Fruit fly (Drosophila melanogaster): ENCODE data around the gene S1P.

Gene S1P

DNA sequence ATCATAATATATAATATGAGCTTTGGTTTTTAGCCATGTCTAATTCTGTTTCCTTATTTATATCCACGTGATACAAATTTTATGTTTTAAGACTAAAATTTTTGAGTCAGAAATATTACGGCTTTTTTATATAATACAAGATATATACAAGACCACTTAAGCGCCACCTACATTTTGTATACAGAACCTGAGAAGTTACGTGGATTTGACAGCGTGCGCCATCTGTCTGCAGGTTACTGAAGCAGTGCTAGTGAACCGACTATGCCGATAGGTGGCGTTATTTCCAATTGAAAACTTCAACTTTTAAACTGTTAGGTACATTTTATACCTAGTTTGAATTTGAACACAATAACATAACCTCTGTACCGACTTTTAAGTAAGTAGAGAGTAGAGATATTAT, 35.6 kb upstream of the S1P start (continued):
- TF ChIP-seq Doc2 (GFP tag; IDR thresholded peaks at IDR 0.05), result no peak
- TF ChIP-seq repo (GFP tag; optimal IDR thresholded peaks at IDR 0.05), result peak; percentile 56
- TF ChIP-seq Atf6 (GFP tag; IDR thresholded peaks at IDR 0.05), result no peak
- peak; percentile 68 for TF ChIP-seq tgo (GFP tag; IDR thresholded peaks at IDR 0.05)
- TF ChIP-seq fd3F (GFP tag; optimal IDR thresholded peaks at IDR 0.05), result peak; percentile 52
- TF ChIP-seq Fer2 (tag; optimal IDR thresholded peaks at IDR 0.05), result peak; percentile 53
- no peak for TF ChIP-seq sc (optimal IDR thresholded peaks at IDR 0.05)
- peak; percentile 33 for TF ChIP-seq sc (GFP tag; optimal IDR thresholded peaks at IDR 0.05)
- no peak for TF ChIP-seq Eip74EF (GFP tag; optimal IDR thresholded peaks at IDR 0.05)
- TF ChIP-seq CG13624 (GFP tag; optimal IDR thresholded peaks at IDR 0.05), result no peak
- TF ChIP-seq Oaz (GFP tag; IDR thresholded peaks at IDR 0.05), result peak; percentile 67; the same call in 1 of the 2 replicates
- no peak for TF ChIP-seq Poxn (GFP tag; IDR thresholded peaks at IDR 0.05)
- peak; percentile 21 for TF ChIP-seq Deaf1 (tag; optimal IDR thresholded peaks at IDR 0.05)
- peak; percentile 80 for TF ChIP-seq CG30403 (GFP tag; optimal IDR thresholded peaks at IDR 0.05)
- peak; percentile 19 for TF ChIP-seq p53 (GFP tag; optimal IDR thresholded peaks at IDR 0.05)
- TF ChIP-seq wdn (GFP tag; IDR thresholded peaks at IDR 0.05), result no peak
- TF ChIP-seq ro (GFP tag; IDR thresholded peaks at IDR 0.05), result no peak
- no peak for TF ChIP-seq zf30C (GFP tag; optimal IDR thresholded peaks at IDR 0.05)
- no peak for TF ChIP-seq dan (GFP tag; IDR thresholded peaks at IDR 0.05)
- peak; percentile 100 for TF ChIP-seq CTCF (GFP tag; optimal IDR thresholded peaks at IDR 0.05)
- TF ChIP-seq CG1792 (GFP tag; optimal IDR thresholded peaks at IDR 0.05), result peak; percentile 45
- TF ChIP-seq fd96Cb (tag; optimal IDR thresholded peaks at IDR 0.05), result peak; percentile 38
- TF ChIP-seq C15 (GFP tag; IDR thresholded peaks at IDR 0.05), result no peak
- peak; percentile 46 for TF ChIP-seq tx (GFP tag; optimal IDR thresholded peaks at IDR 0.05)
- TF ChIP-seq CG2202 (tag; optimal IDR thresholded peaks at IDR 0.05), result no peak
- no peak for TF ChIP-seq CG6683 (GFP tag; optimal IDR thresholded peaks at IDR 0.05)
- peak in 1 of 2 experiments; percentile 12 for TF ChIP-seq Hr78 (GFP tag; optimal IDR thresholded peaks at IDR 0.05)
- peak; percentile 30 for TF ChIP-seq ATbp (GFP tag; optimal IDR thresholded peaks at IDR 0.05)
- TF ChIP-seq Pdp1 (GFP tag; optimal IDR thresholded peaks at IDR 0.05), result peak; percentile 64 to 97
- TF ChIP-seq CG11247 (GFP tag; IDR thresholded peaks at IDR 0.05), result peak; percentile 83
- peak; percentile 54 to 91 for TF ChIP-seq chif (GFP tag; optimal IDR thresholded peaks at IDR 0.05)
- peak; percentile 77 for TF ChIP-seq CG33213 (GFP tag; optimal IDR thresholded peaks at IDR 0.05)
- TF ChIP-seq Bteb2 (GFP tag; optimal IDR thresholded peaks at IDR 0.05), result peak; percentile 11
- TF ChIP-seq CG8924 (tag; optimal IDR thresholded peaks at IDR 0.05), result no peak
- no peak for TF ChIP-seq CG14860 (GFP tag; IDR thresholded peaks at IDR 0.05; ENCODE audit: partially characterized antibody)
- TF ChIP-seq CG1603 (tag; optimal IDR thresholded peaks at IDR 0.05), result peak; percentile 78
- peak; percentile 65 for TF ChIP-seq CG9609 (GFP tag; optimal IDR thresholded peaks at IDR 0.05)
- peak; percentile 76 for TF ChIP-seq Bgb (GFP tag; IDR thresholded peaks at IDR 0.05; ENCODE audit: partially characterized antibody)
- TF ChIP-seq E2f1 (GFP tag; IDR thresholded peaks at IDR 0.05), result peak; percentile 55; the same call in 1 of the 2 replicates
- peak; percentile 42 for TF ChIP-seq CG4617 (GFP tag; optimal IDR thresholded peaks at IDR 0.05; ENCODE audit: borderline replicate concordance)
- no peak for TF ChIP-seq CG3995 (GFP tag; optimal IDR thresholded peaks at IDR 0.05)
- peak; percentile 41; the same call in 1 of the 3 replicates for TF ChIP-seq ken (GFP tag; IDR thresholded peaks at IDR 0.05)
- TF ChIP-seq CG7271 (tag; optimal IDR thresholded peaks at IDR 0.05), result no peak
- no peak for TF ChIP-seq Dref (GFP tag; IDR thresholded peaks at IDR 0.05)
- no peak for TF ChIP-seq sd (tag; optimal IDR thresholded peaks at IDR 0.05)
- TF ChIP-seq Nf-YA (GFP tag; IDR thresholded peaks at IDR 0.05), result no peak
- no peak for TF ChIP-seq CG11696 (GFP tag; IDR thresholded peaks at IDR 0.05)
- no peak for TF ChIP-seq abd-A (tag; optimal IDR thresholded peaks at IDR 0.05)
- no peak for TF ChIP-seq CG10543 (GFP tag; optimal IDR thresholded peaks at IDR 0.05)
- no peak for TF ChIP-seq chinmo (GFP tag; IDR thresholded peaks at IDR 0.05; ENCODE audit: partially characterized antibody)
- TF ChIP-seq CG13894 (tag; optimal IDR thresholded peaks at IDR 0.05), result peak; percentile 57
